Worm (Caenorhabditis elegans) whole organism, L4/young adult: ENCODE results near the gene K10H10.9.

Experiments
- W03F9.2 ChIP-seq: fragments of 150-350 bp; optimal IDR thresholded peaks from 2 replicates; lab custom pipeline; 2014; ENCODE audit warnings: missing biosample characterization, missing genetic modification characterization
- dao-5 ChIP-seq: sonication (generic microtip); optimal IDR thresholded peaks from 2 replicates; lab custom pipeline; 2016; ENCODE audit warnings: missing genotype, missing genetic modification characterization, moderate library complexity, missing compliant biosample characterization

DNA sequence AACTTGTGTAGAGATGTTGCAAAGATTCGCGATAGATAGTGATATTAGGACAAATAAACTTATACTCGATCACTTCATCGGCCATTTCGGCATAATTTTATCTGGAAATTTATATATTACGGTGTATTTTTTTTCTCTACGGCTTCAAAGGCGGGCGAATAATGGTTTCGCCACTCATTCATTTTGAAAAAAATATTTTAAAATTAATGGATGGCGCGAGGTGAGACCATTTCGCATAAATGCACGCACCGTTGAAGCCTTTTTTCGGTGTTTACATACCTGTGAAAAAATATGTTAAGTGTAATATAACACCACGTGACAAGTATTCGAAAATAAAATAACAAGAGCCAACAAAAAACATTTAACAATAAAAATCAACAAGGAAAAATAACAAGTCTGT, 7.1 kb upstream of the K10H10.9 start, which contains the start of gene btb-19:
- TF ChIP-seq W03F9.2 (tag; lab: Kevin White, UChicago), result no peak
- TF ChIP-seq dao-5 (tag; lab: Kevin White, UChicago), result no peak
